Worm (Caenorhabditis elegans) whole organism, early embryonic: ENCODE results near the gene F22H10.6.

Experiments used
- B0310.2 ChIP-seq: sonication (generic microtip); optimal IDR thresholded peaks from 2 replicates; lab custom pipeline; 2016; ENCODE audit warnings: mild to moderate bottlenecking, missing genetic modification characterization, missing compliant biosample characterization
- F13C5.2 ChIP-seq: sonication (generic microtip); optimal IDR thresholded peaks from 2 replicates; lab custom pipeline; 2017; ENCODE audit warnings: mild to moderate bottlenecking, missing genetic modification characterization, inconsistent platforms, missing compliant biosample characterization
- aly-1 ChIP-seq: sonication (generic microtip); optimal IDR thresholded peaks from 2 replicates; lab custom pipeline; 2016; ENCODE audit warnings: missing genetic modification characterization, missing compliant biosample characterization
- ama-1 ChIP-seq: fragments of 150-350 bp; optimal IDR thresholded peaks from 2 replicates; lab custom pipeline; 2014
- ceh-13 ChIP-seq: fragments of 200-800 bp; sonication (Bioruptor generic); optimal IDR thresholded peaks from 2 replicates; lab custom pipeline; 2018; ENCODE audit warnings: mild to moderate bottlenecking, missing genetic modification characterization, missing compliant biosample characterization
- ceh-36 ChIP-seq: sonication (generic microtip); optimal IDR thresholded peaks from 2 replicates; lab custom pipeline; 2016; ENCODE audit warnings: missing genetic modification characterization, inconsistent platforms, missing compliant biosample characterization
- ets-7 ChIP-seq: sonication (generic microtip); optimal IDR thresholded peaks from 2 replicates; lab custom pipeline; 2016; ENCODE audit warnings: missing genotype, missing genetic modification characterization, missing compliant biosample characterization
- flt-1 ChIP-seq: fragments of 200-800 bp; sonication (Bioruptor generic); IDR thresholded peaks from 2 replicates; pipeline ENCODE4 v1.3.6; 2022; ENCODE audit warnings: missing genetic modification characterization, missing compliant biosample characterization
- hmbx-1 ChIP-seq: sonication (generic microtip); optimal IDR thresholded peaks from 2 replicates; lab custom pipeline; 2016; ENCODE audit warnings: mild to moderate bottlenecking, missing genetic modification characterization, missing compliant biosample characterization
- hmg-4 ChIP-seq: fragments of 200-800 bp; sonication (Bioruptor generic); optimal IDR thresholded peaks from 2 replicates; lab custom pipeline; 2018; ENCODE audit warnings: mild to moderate bottlenecking, missing genetic modification characterization, missing compliant biosample characterization
- hnd-1 ChIP-seq: sonication (generic microtip); optimal IDR thresholded peaks from 2 replicates; lab custom pipeline; 2016; ENCODE audit warnings: missing genetic modification characterization, missing compliant biosample characterization
- pes-1 ChIP-seq: fragments of 200-800 bp; sonication (Bioruptor generic); IDR thresholded peaks from 2 replicates; pipeline ENCODE4 v1.3.6; 2022; ENCODE audit warnings: missing genetic modification reagents, missing genetic modification characterization, missing compliant biosample characterization
- scrt-1 ChIP-seq: fragments of 200-800 bp; sonication (Bioruptor generic); IDR thresholded peaks from 2 replicates; pipeline ENCODE4 v1.3.6; 2022; ENCODE audit warnings: missing genetic modification characterization, missing compliant biosample characterization
- sea-1 ChIP-seq: fragments of 200-800 bp; sonication (Bioruptor generic); conservative IDR thresholded peaks from 2 replicates; pipeline ENCODE4 v1.3.6; 2022; ENCODE audit warnings: missing genetic modification characterization, missing compliant biosample characterization
- tbx-11 ChIP-seq: fragments of 200-800 bp; sonication (Bioruptor generic); IDR thresholded peaks from 2 replicates; pipeline ENCODE4 v1.3.6; 2022; ENCODE audit warnings: missing genetic modification characterization, missing compliant biosample characterization
- tbx-37 ChIP-seq: fragments of 200-800 bp; sonication (Bioruptor generic); conservative IDR thresholded peaks from 2 replicates; pipeline ENCODE4 v1.3.6; 2022; ENCODE audit warnings: missing genetic modification reagents, missing genetic modification characterization, missing compliant biosample characterization
- tra-4 ChIP-seq: sonication (generic microtip); optimal IDR thresholded peaks from 2 replicates; lab custom pipeline; 2017; ENCODE audit warnings: missing genetic modification characterization, missing compliant biosample characterization

The F22H10.6 gene

DNA sequence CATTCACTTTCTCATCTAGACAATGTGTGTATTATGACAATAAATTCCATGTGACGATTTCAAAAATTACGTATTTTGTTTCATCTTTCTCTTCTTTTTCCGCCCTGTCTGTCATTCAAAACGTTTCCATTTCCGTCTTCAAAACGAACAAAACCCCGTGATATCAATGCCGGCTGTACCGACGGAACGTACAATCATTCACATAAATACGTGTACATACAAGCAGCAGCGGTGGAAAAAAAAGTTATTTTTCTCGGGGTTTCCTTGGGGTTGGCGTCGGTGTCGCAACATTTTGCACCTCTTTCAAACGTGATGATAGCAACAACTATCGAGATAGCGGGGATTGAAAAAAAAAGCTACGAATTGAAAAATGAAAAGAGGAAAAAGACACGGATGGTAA lies 33.8 kb upstream of the F22H10.6 start:
- TF ChIP-seq ets-7 (tag; lab: Kevin White, UChicago) (no peak), pes-1 (no peak), sea-1 (GFP tag; lab: Robert Waterston, UW) (no peak), ama-1 (lab: Kevin White, UChicago) (no peak), scrt-1 (GFP tag; lab: Robert Waterston, UW) (no peak), hmg-4 (GFP tag; lab: Kevin White, UChicago) (no peak), hmbx-1 (tag; lab: Kevin White, UChicago) (no peak), tra-4 (tag; lab: Kevin White, UChicago) (no peak), tbx-11 (GFP tag; lab: Robert Waterston, UW) (no peak), ceh-13 (GFP tag; lab: Kevin White, UChicago) (no peak), F13C5.2 (tag; lab: Kevin White, UChicago) (no peak), hnd-1 (tag; lab: Kevin White, UChicago) (no peak), B0310.2 (tag; lab: Kevin White, UChicago) (no peak), aly-1 (tag; lab: Kevin White, UChicago) (no peak), tbx-37 (GFP tag; lab: Robert Waterston, UW) (no peak), flt-1 (GFP tag; lab: Robert Waterston, UW) (no peak), ceh-36 (tag; lab: Kevin White, UChicago) (no peak)

DNA sequence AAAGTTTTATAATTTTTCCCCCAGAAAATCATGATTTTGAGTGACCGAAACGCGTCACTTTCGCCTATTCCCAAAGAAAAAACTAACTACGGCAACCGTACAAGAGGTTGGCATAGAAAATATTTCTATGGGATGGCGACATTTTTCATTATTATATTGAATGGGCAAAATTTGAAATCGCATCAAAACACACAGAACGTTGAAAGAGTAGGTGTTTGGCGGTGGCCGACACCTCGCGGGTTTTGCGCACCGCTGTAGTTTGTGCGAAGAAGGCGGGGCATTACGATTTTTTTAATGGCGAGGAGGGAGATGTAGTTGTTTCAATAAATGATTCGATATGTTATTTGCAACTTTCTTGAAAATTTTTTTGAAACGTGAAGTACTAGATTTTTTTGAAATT lies 30.8 kb upstream of the F22H10.6 start:
- TF ChIP-seq hmbx-1 (tag; lab: Kevin White, UChicago) (no peak), hnd-1 (tag; lab: Kevin White, UChicago) (no peak), ceh-13 (GFP tag; lab: Kevin White, UChicago) (no peak), ets-7 (tag; lab: Kevin White, UChicago) (no peak), B0310.2 (tag; lab: Kevin White, UChicago) (no peak), aly-1 (tag; lab: Kevin White, UChicago) (no peak), tbx-37 (GFP tag; lab: Robert Waterston, UW) (no peak), tbx-11 (GFP tag; lab: Robert Waterston, UW) (no peak), flt-1 (GFP tag; lab: Robert Waterston, UW) (no peak), ceh-36 (tag; lab: Kevin White, UChicago) (no peak), hmg-4 (GFP tag; lab: Kevin White, UChicago) (no peak), pes-1 (no peak), F13C5.2 (tag; lab: Kevin White, UChicago) (no peak), sea-1 (GFP tag; lab: Robert Waterston, UW) (no peak), ama-1 (lab: Kevin White, UChicago) (no peak), scrt-1 (GFP tag; lab: Robert Waterston, UW) (no peak), tra-4 (tag; lab: Kevin White, UChicago) (no peak)

ce11 chrX:16715938-16716337 lies 24.8 kb upstream of the F22H10.6 start:
- TF ChIP-seq tbx-37 (GFP tag; lab: Robert Waterston, UW) = no peak
- no peak for TF ChIP-seq F13C5.2 (tag; lab: Kevin White, UChicago)
- no peak for TF ChIP-seq ets-7 (tag; lab: Kevin White, UChicago)
- no peak for TF ChIP-seq sea-1 (GFP tag; lab: Robert Waterston, UW)
- no peak for TF ChIP-seq ceh-13 (GFP tag; lab: Kevin White, UChicago)

DNA sequence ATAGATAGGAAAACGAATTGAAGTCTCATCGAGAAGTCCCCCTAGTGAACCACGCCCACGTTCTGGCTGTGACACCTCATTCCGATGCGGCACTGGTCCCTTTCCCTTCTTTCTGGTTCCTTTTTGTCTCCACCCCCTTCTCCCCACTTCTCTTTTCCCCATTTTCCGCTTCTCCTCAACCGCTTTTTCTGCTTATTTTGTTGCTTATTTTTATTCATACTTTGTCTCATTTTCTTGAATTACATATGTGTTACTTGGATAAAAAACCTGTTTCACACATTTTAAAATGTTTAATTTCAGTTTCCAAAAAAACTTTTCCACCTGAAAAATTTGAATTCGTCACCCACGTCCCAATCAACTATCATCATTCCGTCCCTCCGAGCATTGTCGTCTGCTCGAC lies 20.2 kb upstream of the F22H10.6 start, which contains the start of gene lgc-53:
lgc-53 (plus strand) TSS at position 301 of the 400 bp plus-strand sequence.
- TF ChIP-seq flt-1 (GFP tag; lab: Robert Waterston, UW) = no peak
- TF ChIP-seq pes-1 = no peak
- TF ChIP-seq aly-1 (tag; lab: Kevin White, UChicago) = no peak
- no peak for TF ChIP-seq sea-1 (GFP tag; lab: Robert Waterston, UW)
- TF ChIP-seq scrt-1 (GFP tag; lab: Robert Waterston, UW) = no peak
- TF ChIP-seq tbx-11 (GFP tag; lab: Robert Waterston, UW) = no peak
- TF ChIP-seq ama-1 (lab: Kevin White, UChicago) = no peak
- TF ChIP-seq ceh-13 (GFP tag; lab: Kevin White, UChicago) = no peak
- TF ChIP-seq hmg-4 (GFP tag; lab: Kevin White, UChicago) = no peak

ce11 chrX:16705607-16706006 lies 14.5 kb upstream of the F22H10.6 start:
- TF ChIP-seq F13C5.2 (tag; lab: Kevin White, UChicago) = no peak

DNA sequence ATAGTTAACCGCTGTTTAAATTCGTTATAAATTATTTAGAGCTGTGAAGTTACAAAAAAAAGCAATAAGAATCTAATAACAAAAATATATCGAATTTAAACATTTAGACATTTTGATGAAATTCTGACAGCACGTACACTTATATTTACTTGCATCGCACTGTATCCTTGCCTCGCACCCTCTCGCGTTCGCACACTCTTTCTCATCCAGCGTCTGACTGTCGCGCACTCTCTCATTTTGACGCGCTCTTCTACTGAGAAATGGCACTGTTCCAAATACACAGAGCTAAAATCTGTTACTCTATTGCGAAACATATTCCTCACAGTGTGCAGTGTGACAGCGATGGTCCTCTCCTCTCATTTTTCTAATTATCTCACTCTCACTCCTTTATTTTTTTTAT lies 12.9 kb upstream of the F22H10.6 start:
- no peak for TF ChIP-seq ceh-36 (tag; lab: Kevin White, UChicago)
- TF ChIP-seq B0310.2 (tag; lab: Kevin White, UChicago) = no peak
- no peak for TF ChIP-seq scrt-1 (GFP tag; lab: Robert Waterston, UW)
- TF ChIP-seq tra-4 (tag; lab: Kevin White, UChicago) = no peak
- TF ChIP-seq tbx-37 (GFP tag; lab: Robert Waterston, UW) = no peak

ce11 chrX:16702232-16702631 lies 11.1 kb upstream of the F22H10.6 start, which contains the start of gene F22H10.1:
F22H10.1 (plus strand) TSS chrX:16702442.
- TF ChIP-seq ceh-13 (GFP tag; lab: Kevin White, UChicago) = no peak
- no peak for TF ChIP-seq hmg-4 (GFP tag; lab: Kevin White, UChicago)
- no peak for TF ChIP-seq B0310.2 (tag; lab: Kevin White, UChicago)
- no peak for TF ChIP-seq scrt-1 (GFP tag; lab: Robert Waterston, UW)
- TF ChIP-seq F13C5.2 (tag; lab: Kevin White, UChicago) = no peak
- no peak for TF ChIP-seq sea-1 (GFP tag; lab: Robert Waterston, UW)
- no peak for TF ChIP-seq tbx-37 (GFP tag; lab: Robert Waterston, UW)

ce11 chrX:16698074-16698473 lies 6.9 kb upstream of the F22H10.6 start:
- TF ChIP-seq ets-7 (tag; lab: Kevin White, UChicago) (no peak), aly-1 (tag; lab: Kevin White, UChicago) (no peak), hmbx-1 (tag; lab: Kevin White, UChicago) (no peak), tbx-11 (GFP tag; lab: Robert Waterston, UW) (no peak), hnd-1 (tag; lab: Kevin White, UChicago) (no peak), tra-4 (tag; lab: Kevin White, UChicago) (no peak), flt-1 (GFP tag; lab: Robert Waterston, UW) (no peak), ceh-36 (tag; lab: Kevin White, UChicago) (no peak), hmg-4 (GFP tag; lab: Kevin White, UChicago) (no peak), pes-1 (no peak), B0310.2 (tag; lab: Kevin White, UChicago) (no peak), sea-1 (GFP tag; lab: Robert Waterston, UW) (no peak), ceh-13 (GFP tag; lab: Kevin White, UChicago) (no peak), scrt-1 (GFP tag; lab: Robert Waterston, UW) (no peak), tbx-37 (GFP tag; lab: Robert Waterston, UW) (no peak), F13C5.2 (tag; lab: Kevin White, UChicago) (no peak), ama-1 (lab: Kevin White, UChicago) (no peak)
